Fruit fly (Drosophila melanogaster): ENCODE measurements around the gene PolZ2.
A peak's percentile ranks its signal among the peaks of the same experiment; 100 is the strongest.

Gene PolZ2

DNA sequence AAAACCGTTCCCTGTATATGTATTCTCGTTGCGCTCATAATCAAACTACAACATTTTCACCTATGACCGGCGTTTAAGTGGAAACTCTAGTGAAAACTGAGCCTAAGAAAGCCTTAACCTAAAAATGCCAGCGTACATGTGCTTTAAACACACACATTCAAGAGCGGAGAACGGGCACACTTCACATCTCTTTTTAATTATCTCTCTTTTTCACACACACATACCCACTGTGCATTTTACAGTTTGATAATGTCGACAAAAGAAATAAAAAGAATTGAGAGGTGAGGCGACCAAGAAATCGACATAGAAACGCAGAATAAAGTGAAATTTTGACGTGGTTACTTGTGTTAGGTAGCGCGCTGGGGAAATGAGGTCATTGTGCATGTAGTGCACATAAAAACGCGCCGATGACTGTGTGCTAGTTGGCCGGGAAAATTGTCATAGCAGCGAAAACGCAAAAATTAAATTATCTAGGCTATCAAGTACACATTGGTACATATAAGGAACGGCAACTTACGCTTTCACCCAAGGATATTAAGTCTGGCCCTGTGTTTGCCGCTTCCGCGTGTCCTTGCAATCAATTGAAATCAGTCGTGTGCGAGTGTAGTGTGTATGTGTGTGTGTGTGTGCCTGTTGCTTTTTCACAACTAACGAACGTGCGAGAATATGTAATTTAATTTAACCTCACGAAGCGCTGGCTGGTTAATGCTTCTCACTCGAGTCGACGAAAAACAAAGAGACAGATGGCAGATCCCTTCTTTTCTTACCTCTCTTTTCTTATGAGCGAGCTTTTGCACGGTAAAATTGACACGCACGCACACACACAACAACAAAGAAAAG is 11.1 kb downstream of the PolZ2 start:
- TF ChIP-seq Eip93F (GFP tag; optimal IDR thresholded peaks at IDR 0.05) (no peak), CG11902 (GFP tag; optimal IDR thresholded peaks at IDR 0.05) (no peak), CG11762 (GFP tag; optimal IDR thresholded peaks at IDR 0.05; ENCODE audit: insufficient read depth) (no peak), dac (GFP tag; optimal IDR thresholded peaks at IDR 0.05) (no peak), dsx (GFP tag; optimal IDR thresholded peaks at IDR 0.05; ENCODE audit: poor library complexity, severe bottlenecking) (no peak), CG15336 (GFP tag; IDR thresholded peaks at IDR 0.05) (no peak), esn (GFP tag; optimal IDR thresholded peaks at IDR 0.05) (no peak), Eip78C (GFP tag) (peak; percentile 14), Hr38 (GFP tag; optimal IDR thresholded peaks at IDR 0.05) (no peak), lz (GFP tag; optimal IDR thresholded peaks at IDR 0.05) (no peak), Blimp-1 (GFP tag; optimal IDR thresholded peaks at IDR 0.05) (peak; percentile 18), CG6276 (GFP tag; optimal IDR thresholded peaks at IDR 0.05) (no peak), CG6854 (GFP tag; optimal IDR thresholded peaks at IDR 0.05) (no peak)

DNA sequence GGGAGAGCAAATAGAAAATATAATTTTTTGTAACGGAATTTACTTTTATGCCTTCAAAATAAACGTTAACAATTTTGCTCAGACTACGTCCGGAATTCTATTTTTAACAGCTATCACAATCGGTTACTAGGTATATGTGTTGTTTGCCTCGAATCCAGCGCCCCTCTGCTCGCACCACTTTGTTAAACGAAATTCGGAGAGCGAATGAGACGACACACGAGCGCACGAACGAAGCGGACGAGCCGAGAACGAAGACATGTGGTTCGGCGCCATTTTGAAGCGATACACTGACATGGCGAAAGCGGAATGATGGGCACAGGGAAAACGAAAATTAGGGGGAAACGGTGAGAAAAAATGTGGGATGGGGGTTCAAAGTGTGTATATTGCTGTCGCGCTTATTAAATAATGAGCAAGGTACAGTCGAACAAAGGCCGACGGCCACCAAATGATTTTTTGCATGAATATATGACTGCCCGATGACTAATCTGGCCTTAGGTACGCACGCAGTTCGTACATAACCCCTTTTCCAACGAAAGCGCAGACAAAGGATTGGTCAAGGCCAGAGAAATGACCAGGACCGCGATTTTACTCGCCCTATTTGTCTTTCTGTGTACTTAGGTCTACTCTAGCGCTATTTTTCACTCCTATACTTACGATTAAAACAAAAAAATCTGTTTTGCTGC is 11.8 kb downstream of the PolZ2 start:
- no peak for TF ChIP-seq CG8632 (GFP tag; optimal IDR thresholded peaks at IDR 0.05)
- no peak for TF ChIP-seq Blimp-1 (GFP tag; optimal IDR thresholded peaks at IDR 0.05)
- TF ChIP-seq Hr4 (GFP tag; optimal IDR thresholded peaks at IDR 0.05), result no peak
- no peak for TF ChIP-seq Ets21C (GFP tag; optimal IDR thresholded peaks at IDR 0.05)
- no peak for TF ChIP-seq CG7368 (GFP tag; optimal IDR thresholded peaks at IDR 0.05)
- TF ChIP-seq CG31627 (GFP tag; optimal IDR thresholded peaks at IDR 0.05), result no peak
- TF ChIP-seq CG3919 (GFP tag; optimal IDR thresholded peaks at IDR 0.05), result no peak
- TF ChIP-seq fd85E (GFP tag; optimal IDR thresholded peaks at IDR 0.05), result no peak
- TF ChIP-seq fkh (GFP tag; optimal IDR thresholded peaks at IDR 0.05), result peak; percentile 56
- TF ChIP-seq CG6854 (GFP tag; optimal IDR thresholded peaks at IDR 0.05), result no peak
- TF ChIP-seq Eip75B (GFP tag; optimal IDR thresholded peaks at IDR 0.05), result peak; percentile 47
- no peak for TF ChIP-seq CG3032 (tag; optimal IDR thresholded peaks at IDR 0.05)
- TF ChIP-seq Gug (GFP tag; IDR thresholded peaks at IDR 0.05), result no peak
- TF ChIP-seq esn (GFP tag; optimal IDR thresholded peaks at IDR 0.05), result no peak
- no peak for TF ChIP-seq Sox15 (GFP tag; optimal IDR thresholded peaks at IDR 0.05)
- peak; percentile 75 for TF ChIP-seq dsx (GFP tag; optimal IDR thresholded peaks at IDR 0.05; ENCODE audit: poor library complexity, severe bottlenecking)
- TF ChIP-seq CG6808 (GFP tag; optimal IDR thresholded peaks at IDR 0.05), result peak; percentile 46
- no peak for TF ChIP-seq CG8119 (GFP tag; IDR thresholded peaks at IDR 0.05)
- no peak for TF ChIP-seq CG11294 (GFP tag; IDR thresholded peaks at IDR 0.05)
- no peak for TF ChIP-seq CG34406 (GFP tag; optimal IDR thresholded peaks at IDR 0.05)
- TF ChIP-seq Eip93F (GFP tag; optimal IDR thresholded peaks at IDR 0.05), result peak; percentile 58
- TF ChIP-seq CG16779 (tag; optimal IDR thresholded peaks at IDR 0.05), result peak; percentile 43
- TF ChIP-seq svp (GFP tag), result peak; percentile 70
- TF ChIP-seq Met (GFP tag; optimal IDR thresholded peaks at IDR 0.05), result no peak
- TF ChIP-seq Lpt (GFP tag; optimal IDR thresholded peaks at IDR 0.05), result peak; percentile 11
- no peak for TF ChIP-seq CG10631 (GFP tag; optimal IDR thresholded peaks at IDR 0.05)
- no peak for TF ChIP-seq topi (GFP tag; optimal IDR thresholded peaks at IDR 0.05)
- TF ChIP-seq Smox (GFP tag; optimal IDR thresholded peaks at IDR 0.05), result no peak
- no peak for TF ChIP-seq CG6163 (GFP tag; IDR thresholded peaks at IDR 0.05)
- TF ChIP-seq vri (GFP tag; optimal IDR thresholded peaks at IDR 0.05), result peak; percentile 96
- no peak for TF ChIP-seq CG11902 (GFP tag; optimal IDR thresholded peaks at IDR 0.05)
- no peak for TF ChIP-seq CG6792 (GFP tag; optimal IDR thresholded peaks at IDR 0.05)
- TF ChIP-seq OdsH (GFP tag; optimal IDR thresholded peaks at IDR 0.05), result no peak
- peak; percentile 63 for TF ChIP-seq CG9139 (GFP tag; optimal IDR thresholded peaks at IDR 0.05)
- TF ChIP-seq CG4318 (GFP tag; optimal IDR thresholded peaks at IDR 0.05), result no peak
- no peak for TF ChIP-seq spab (GFP tag; optimal IDR thresholded peaks at IDR 0.05)
- TF ChIP-seq dac (GFP tag; optimal IDR thresholded peaks at IDR 0.05), result no peak
- TF ChIP-seq CG32006 (GFP tag; optimal IDR thresholded peaks at IDR 0.05), result no peak
- TF ChIP-seq Eip78C (GFP tag), result peak; percentile 69
- TF ChIP-seq Hr38 (GFP tag; optimal IDR thresholded peaks at IDR 0.05), result no peak
- TF ChIP-seq salr (GFP tag; optimal IDR thresholded peaks at IDR 0.05), result no peak
- no peak for TF ChIP-seq cyc (GFP tag; optimal IDR thresholded peaks at IDR 0.05)
- peak; percentile 85 for TF ChIP-seq Sox14 (GFP tag; optimal IDR thresholded peaks at IDR 0.05)

All from whole organism, prepupa.